Fruit fly (Drosophila melanogaster): ENCODE results near the gene CG13284.

CG13284 gene

DNA sequence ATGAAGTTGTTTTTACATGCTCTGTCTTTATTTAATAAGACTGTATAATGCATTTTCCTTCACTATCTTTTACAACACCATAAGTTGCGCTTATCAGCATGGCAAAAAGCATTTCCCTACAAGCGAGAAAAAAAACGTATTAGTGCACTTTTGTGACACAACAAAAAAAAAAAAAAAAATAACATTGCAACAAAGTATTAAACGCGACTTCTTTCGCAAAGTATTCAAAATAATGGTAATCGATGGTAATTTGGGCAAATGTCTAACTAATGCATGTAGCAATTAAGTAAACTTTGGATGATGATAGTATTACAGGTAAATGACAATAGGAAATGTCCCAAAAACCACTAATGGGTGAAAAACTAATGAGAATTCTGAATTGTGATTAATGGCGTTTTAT, 568 bp downstream of the CG13284 start:
- no peak for TF ChIP-seq ttk (optimal IDR thresholded peaks at IDR 0.05)
- TF ChIP-seq h (optimal IDR thresholded peaks at IDR 0.05): no peak
- no peak for TF ChIP-seq insv (optimal IDR thresholded peaks at IDR 0.05)
- no peak for TF ChIP-seq psq (optimal IDR thresholded peaks at IDR 0.05)
- TF ChIP-seq Sin3A (optimal IDR thresholded peaks at IDR 0.05): no peak
- no peak for TF ChIP-seq Myc (optimal IDR thresholded peaks at IDR 0.05)

DNA sequence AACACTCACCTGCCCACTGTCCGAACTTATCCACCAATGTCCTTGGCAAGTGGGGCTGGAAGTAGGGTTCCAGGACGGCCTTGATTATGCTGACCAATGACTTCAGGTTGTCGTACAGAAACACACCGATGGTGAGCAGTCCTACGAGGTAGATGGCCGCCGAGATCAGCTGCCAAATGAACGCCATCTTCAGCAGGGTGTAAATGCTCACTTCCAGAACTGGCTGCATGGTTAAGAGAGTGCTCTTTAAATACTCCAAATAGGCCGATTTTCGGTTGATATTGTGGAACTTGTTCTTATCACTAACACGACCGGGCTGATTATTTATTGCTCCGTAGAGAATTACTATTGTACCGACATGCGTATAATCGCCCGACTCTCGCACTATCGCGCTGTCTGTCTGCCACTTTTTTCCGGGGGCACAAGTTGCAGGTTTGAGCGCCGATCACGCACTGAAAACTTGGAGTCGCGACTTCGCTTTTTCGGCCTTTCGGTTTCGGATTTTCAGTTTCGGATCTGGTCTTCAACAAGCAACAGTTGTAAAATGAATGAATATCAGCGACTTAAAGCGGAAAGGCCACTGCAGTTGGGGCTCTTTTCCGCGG, 1.7 kb downstream of the CG13284 start:
- no peak for TF ChIP-seq Sin3A (optimal IDR thresholded peaks at IDR 0.05)
- TF ChIP-seq psq (optimal IDR thresholded peaks at IDR 0.05): no peak
- TF ChIP-seq h (optimal IDR thresholded peaks at IDR 0.05): no peak
- TF ChIP-seq insv (optimal IDR thresholded peaks at IDR 0.05): no peak
- TF ChIP-seq ttk (optimal IDR thresholded peaks at IDR 0.05): no peak
- no peak for TF ChIP-seq Myc (optimal IDR thresholded peaks at IDR 0.05)

DNA sequence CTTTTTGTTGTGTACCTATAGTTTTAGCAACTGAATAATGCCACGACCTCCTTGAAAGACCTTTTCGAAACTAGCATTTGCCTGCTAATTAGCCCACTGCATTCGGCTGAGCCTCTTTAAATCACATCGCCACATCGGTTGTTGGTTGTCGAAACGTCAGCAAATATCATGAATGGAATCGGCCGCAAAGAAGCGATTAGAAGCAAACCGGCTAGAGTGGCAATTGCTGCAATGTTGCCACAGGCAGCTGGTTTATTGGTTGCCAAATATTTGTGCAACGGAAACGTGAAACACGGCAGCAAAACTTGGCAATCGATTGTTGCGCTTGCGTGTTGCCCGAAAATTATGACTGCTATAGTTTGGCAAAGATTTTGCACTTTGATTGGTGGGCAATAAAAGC, 3.3 kb downstream of the CG13284 start:
- TF ChIP-seq ttk (optimal IDR thresholded peaks at IDR 0.05): no peak
- no peak for TF ChIP-seq h (optimal IDR thresholded peaks at IDR 0.05)
- TF ChIP-seq Sin3A (optimal IDR thresholded peaks at IDR 0.05): no peak
- TF ChIP-seq psq (optimal IDR thresholded peaks at IDR 0.05): no peak
- no peak for TF ChIP-seq insv (optimal IDR thresholded peaks at IDR 0.05)
- TF ChIP-seq Myc (optimal IDR thresholded peaks at IDR 0.05): no peak

DNA sequence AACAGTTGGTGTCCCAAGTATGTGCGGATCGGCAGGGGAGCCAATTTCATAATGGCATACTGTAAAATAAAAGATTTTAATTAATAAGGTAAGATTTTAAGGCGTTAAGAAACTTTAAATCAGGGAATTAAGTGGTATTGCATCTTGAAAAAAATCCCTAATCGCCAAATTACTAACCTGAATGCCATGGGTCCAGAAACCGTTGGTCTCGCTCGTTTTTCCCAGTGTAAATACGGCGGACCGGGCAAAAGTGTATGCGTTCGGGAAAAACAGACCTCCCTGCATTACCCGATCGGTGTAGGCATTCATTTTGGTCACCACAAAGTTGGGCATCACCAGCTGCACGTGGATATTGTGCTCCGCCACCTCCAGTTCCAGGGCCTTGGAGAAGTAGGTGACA, 5.2 kb downstream of the CG13284 start:
- TF ChIP-seq h (optimal IDR thresholded peaks at IDR 0.05) (no peak), insv (optimal IDR thresholded peaks at IDR 0.05) (no peak), Myc (optimal IDR thresholded peaks at IDR 0.05) (no peak), Sin3A (optimal IDR thresholded peaks at IDR 0.05) (no peak)

DNA sequence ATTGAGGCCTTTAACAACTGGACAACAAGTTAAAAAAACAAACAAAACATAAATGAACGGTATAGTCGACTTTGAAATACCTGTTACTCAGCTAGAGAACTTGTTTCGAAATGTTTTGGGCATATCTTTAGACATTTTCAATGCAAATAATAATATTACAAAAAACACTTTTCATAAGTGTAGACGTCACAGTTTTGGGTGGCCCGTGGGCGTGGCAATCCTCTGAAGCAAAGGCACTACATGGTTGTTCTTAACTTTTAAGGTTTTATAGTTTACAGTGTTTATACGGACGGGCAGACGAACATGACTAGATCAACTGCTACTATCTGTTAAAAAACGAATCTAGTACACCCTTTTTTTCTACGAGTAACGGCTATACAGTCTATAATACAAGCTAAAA, 6.0 kb downstream of the CG13284 start:
- no peak for TF ChIP-seq insv (optimal IDR thresholded peaks at IDR 0.05)
- no peak for TF ChIP-seq psq (optimal IDR thresholded peaks at IDR 0.05)
- no peak for TF ChIP-seq Myc (optimal IDR thresholded peaks at IDR 0.05)
- no peak for TF ChIP-seq ttk (optimal IDR thresholded peaks at IDR 0.05)
- TF ChIP-seq h (optimal IDR thresholded peaks at IDR 0.05): no peak
- no peak for TF ChIP-seq Sin3A (optimal IDR thresholded peaks at IDR 0.05)

DNA sequence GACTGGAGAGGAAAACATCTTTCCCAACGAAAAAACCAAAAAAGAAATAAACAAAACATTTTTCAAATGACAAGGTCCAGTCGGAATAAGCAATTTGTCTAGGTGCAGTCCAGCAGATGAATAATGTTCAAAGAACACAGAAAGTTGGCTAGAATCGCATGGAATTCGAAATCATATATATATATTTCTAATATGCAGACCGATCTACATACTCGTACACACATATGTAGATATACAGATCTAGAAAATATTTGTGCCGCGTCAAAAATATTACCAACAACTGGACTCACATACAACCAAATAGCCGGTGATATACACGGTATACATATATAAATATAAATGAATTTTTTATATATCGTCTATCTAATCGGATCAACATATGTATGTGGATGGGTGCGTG, 8.9 kb downstream of the CG13284 start:
- TF ChIP-seq h (optimal IDR thresholded peaks at IDR 0.05) (no peak), psq (optimal IDR thresholded peaks at IDR 0.05) (no peak), Myc (optimal IDR thresholded peaks at IDR 0.05) (no peak), Sin3A (optimal IDR thresholded peaks at IDR 0.05) (no peak), insv (optimal IDR thresholded peaks at IDR 0.05) (no peak), ttk (optimal IDR thresholded peaks at IDR 0.05) (no peak)

DNA sequence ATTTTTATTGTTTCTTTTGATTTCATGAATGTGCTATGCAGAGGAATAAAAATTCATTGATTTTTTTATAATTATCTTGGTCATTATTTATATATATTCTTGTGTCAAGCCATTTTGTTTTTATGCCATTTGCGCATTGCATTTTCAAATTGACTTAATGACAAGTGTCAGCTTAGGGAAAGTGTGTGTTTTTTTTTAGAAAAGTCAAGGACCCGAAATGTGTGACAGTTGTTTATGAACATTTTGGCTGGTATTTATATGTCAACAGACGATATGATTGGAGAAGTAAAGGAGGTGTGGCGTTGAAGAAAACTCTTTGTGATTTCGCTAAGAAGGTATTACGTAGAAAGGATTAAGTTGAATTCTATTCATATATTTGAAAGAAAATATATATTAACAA, 10.8 kb downstream of the CG13284 start, which contains the start of the genes SclA and SclB:
SclA (plus strand) TSS at position 301 of the 400 bp plus-strand sequence.
SclB (plus strand) TSS at position 301 of the 400 bp plus-strand sequence.
- TF ChIP-seq insv (optimal IDR thresholded peaks at IDR 0.05) (no peak), Sin3A (optimal IDR thresholded peaks at IDR 0.05) (no peak), h (optimal IDR thresholded peaks at IDR 0.05) (no peak), psq (optimal IDR thresholded peaks at IDR 0.05) (no peak), Myc (optimal IDR thresholded peaks at IDR 0.05) (no peak), ttk (optimal IDR thresholded peaks at IDR 0.05) (no peak)

DNA sequence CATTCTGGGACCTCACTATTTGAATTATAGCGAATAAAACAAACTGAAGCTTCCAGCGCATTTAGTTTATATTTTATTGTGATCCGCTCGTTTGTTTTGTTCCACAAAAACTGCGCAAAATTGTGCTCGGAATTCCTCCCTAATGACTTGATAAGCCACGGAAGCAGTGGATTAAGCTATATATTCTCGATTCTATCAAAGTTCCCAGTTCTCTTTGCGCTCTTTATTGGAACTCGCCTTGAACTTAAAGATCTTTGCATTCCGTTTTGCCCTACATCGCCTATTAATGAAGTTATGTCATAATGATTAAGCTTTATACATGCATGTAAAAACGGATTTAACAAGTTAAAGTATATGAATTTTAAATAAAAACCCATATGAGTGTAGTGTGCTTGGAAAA, 11.4 kb downstream of the CG13284 start, which contains the start of gene Nepl9:
Nepl9 (minus strand) TSS at position 101 of the 400 bp plus-strand sequence.
- TF ChIP-seq Myc (optimal IDR thresholded peaks at IDR 0.05): no peak
- no peak for TF ChIP-seq ttk (optimal IDR thresholded peaks at IDR 0.05)
- TF ChIP-seq insv (optimal IDR thresholded peaks at IDR 0.05): no peak
- TF ChIP-seq Sin3A (optimal IDR thresholded peaks at IDR 0.05): no peak
- no peak for TF ChIP-seq psq (optimal IDR thresholded peaks at IDR 0.05)
- no peak for TF ChIP-seq h (optimal IDR thresholded peaks at IDR 0.05)

DNA sequence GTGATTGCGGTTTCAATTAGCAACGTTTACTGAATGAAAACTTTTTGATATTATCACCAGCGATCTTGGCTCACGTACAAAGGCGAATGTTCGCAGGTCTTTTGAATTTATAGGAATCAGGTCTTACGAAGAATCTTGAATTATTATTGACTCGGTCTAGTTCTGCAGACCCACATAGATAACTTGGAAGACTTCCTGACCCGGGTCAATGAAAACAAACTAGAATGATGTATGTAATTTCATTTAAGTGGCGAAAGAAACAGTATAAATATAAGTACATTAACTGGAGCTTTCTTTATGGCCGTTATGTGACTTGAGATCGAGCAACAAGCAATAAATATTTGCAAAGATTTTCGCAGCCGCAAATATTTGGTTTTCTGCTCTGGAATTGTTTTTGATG, 14.1 kb downstream of the CG13284 start, which contains the start of gene CG13282:
CG13282 (minus strand) TSS at position 101 of the 400 bp plus-strand sequence.
- TF ChIP-seq h (optimal IDR thresholded peaks at IDR 0.05) (no peak), Myc (optimal IDR thresholded peaks at IDR 0.05) (no peak), insv (optimal IDR thresholded peaks at IDR 0.05) (no peak), ttk (optimal IDR thresholded peaks at IDR 0.05) (no peak), psq (optimal IDR thresholded peaks at IDR 0.05) (no peak), Sin3A (optimal IDR thresholded peaks at IDR 0.05) (no peak)

DNA sequence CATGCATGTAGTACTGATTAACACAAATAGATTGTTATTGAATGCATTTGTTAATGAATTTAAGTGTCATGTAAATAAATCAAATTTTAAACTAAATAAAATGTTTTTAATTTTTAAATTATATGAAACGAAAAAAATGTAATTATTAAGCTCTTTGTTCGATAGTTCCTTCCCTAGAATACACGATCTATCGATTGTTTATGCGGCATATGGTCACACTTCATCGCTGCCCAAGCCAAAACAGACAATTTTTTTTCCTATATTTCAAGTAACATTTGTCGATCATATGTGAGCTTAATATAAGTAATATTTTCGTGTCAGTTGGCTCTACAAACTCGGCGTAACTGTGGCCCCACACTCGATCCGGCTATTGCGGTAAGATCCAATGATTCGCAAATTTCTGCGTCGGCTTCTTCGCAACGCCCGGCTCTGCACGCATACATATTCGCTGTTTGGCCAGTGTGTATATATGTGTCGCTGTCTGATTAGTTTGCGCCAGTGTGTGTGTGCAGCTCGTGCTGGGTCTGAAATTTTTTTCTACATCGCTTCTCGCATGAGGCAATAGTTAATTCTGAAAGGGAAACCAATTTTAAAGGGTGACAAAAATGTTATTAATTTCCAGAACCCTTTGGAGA, 21.5 kb downstream of the CG13284 start, which contains the start of gene AspRS-m:
AspRS-m (plus strand) TSS at position 207 of the 635 bp plus-strand sequence.
- TF ChIP-seq Sin3A (optimal IDR thresholded peaks at IDR 0.05) (no peak), h (optimal IDR thresholded peaks at IDR 0.05) (no peak), psq (optimal IDR thresholded peaks at IDR 0.05) (no peak), insv (optimal IDR thresholded peaks at IDR 0.05) (no peak), Myc (optimal IDR thresholded peaks at IDR 0.05) (no peak), ttk (optimal IDR thresholded peaks at IDR 0.05) (no peak)

DNA sequence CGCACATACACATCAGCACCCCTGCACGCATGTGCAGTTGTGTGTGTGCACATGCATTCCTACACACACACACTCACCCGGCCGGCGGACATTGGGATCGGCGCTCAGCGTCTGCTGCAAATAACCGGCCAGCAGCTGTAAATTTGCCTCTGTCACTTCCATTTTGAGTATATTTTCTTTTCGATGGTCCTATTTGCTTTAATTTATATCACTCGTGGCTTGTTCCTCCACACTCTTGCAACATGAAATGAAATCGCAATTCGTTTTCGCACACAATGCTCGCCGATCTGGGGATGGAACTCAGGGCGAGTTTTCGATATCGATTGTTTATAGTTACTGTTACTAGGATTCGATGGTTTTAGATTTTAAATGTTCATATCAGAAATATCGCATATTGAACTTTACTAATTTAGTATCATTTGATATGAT, 23.6 kb downstream of the CG13284 start, which contains the start of gene Cse1:
Cse1 (minus strand) TSS at position 303 of the 429 bp plus-strand sequence.
- no peak for TF ChIP-seq psq (optimal IDR thresholded peaks at IDR 0.05)
- TF ChIP-seq Sin3A (optimal IDR thresholded peaks at IDR 0.05): no peak
- no peak for TF ChIP-seq insv (optimal IDR thresholded peaks at IDR 0.05)
- TF ChIP-seq h (optimal IDR thresholded peaks at IDR 0.05): no peak
- TF ChIP-seq Myc (optimal IDR thresholded peaks at IDR 0.05): no peak
- no peak for TF ChIP-seq ttk (optimal IDR thresholded peaks at IDR 0.05)

DNA sequence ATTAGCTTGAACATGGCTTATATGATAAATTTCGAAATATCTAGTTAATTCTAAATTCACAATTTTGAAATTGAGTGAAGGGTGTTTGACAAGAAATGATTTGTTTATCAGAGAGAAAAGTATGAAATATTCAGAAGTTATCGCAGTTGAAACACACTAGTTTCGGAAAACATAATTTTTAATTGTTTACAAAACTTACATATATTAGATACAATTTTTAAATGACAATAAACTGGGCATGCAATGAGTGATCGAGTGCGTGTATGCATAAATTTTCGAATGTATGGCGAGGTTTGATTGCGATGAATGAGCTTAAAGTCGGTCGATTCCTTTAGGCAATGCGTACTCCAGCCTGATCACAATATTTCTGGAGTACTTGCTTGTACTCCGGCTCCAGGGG, 27.5 kb downstream of the CG13284 start, which contains the start of gene CG13280:
CG13280 (minus strand) TSS at position 101 of the 400 bp plus-strand sequence.
- TF ChIP-seq Sin3A (optimal IDR thresholded peaks at IDR 0.05): no peak
- no peak for TF ChIP-seq ttk (optimal IDR thresholded peaks at IDR 0.05)
- TF ChIP-seq psq (optimal IDR thresholded peaks at IDR 0.05): no peak
- TF ChIP-seq insv (optimal IDR thresholded peaks at IDR 0.05): no peak
- no peak for TF ChIP-seq Myc (optimal IDR thresholded peaks at IDR 0.05)
- no peak for TF ChIP-seq h (optimal IDR thresholded peaks at IDR 0.05)

All from Kc167 (cell line).